Fruit fly (Drosophila melanogaster) whole organism, adult: ENCODE results near the gene jim.
A peak's percentile ranks its signal among the peaks of the same experiment; 100 is the strongest.

Experiments used
- CG11617 ChIP-seq: fragments of 200-800 bp; sonication (Bioruptor generic); optimal IDR thresholded peaks from 2 replicates; lab custom pipeline; 2017; ENCODE audit warnings: mild to moderate bottlenecking, missing biosample characterization, missing genetic modification reagents, missing genetic modification characterization
- CG12768 ChIP-seq: fragments of 200-800 bp; sonication (Bioruptor generic); optimal IDR thresholded peaks from 2 replicates; lab custom pipeline; 2017; ENCODE audit warnings: missing biosample characterization, missing genetic modification characterization, mild to moderate bottlenecking, moderate library complexity, missing genetic modification reagents
- CG14711 ChIP-seq: fragments of 200-800 bp; sonication (Bioruptor generic); optimal IDR thresholded peaks from 2 replicates; lab custom pipeline; 2018; ENCODE audit warnings: missing biosample characterization, mild to moderate bottlenecking, missing genetic modification characterization, moderate library complexity
- CG1620 ChIP-seq: fragments of 200-800 bp; sonication (Bioruptor generic); optimal IDR thresholded peaks from 2 replicates; lab custom pipeline; 2016; ENCODE audit warnings: missing biosample characterization, missing genetic modification characterization
- CG33017 ChIP-seq: fragments of 200-800 bp; sonication (Bioruptor generic); optimal IDR thresholded peaks from 2 replicates; lab custom pipeline; 2018; ENCODE audit warnings: missing biosample characterization, mild to moderate bottlenecking, missing genetic modification characterization, moderate library complexity
- CG5204 ChIP-seq: fragments of 200-800 bp; sonication (Bioruptor generic); optimal IDR thresholded peaks from 2 replicates; lab custom pipeline; 2016; ENCODE audit warnings: missing biosample characterization, missing genetic modification characterization
- CG7045 ChIP-seq: fragments of 200-800 bp; sonication (Bioruptor generic); optimal IDR thresholded peaks from 2 replicates; lab custom pipeline; 2017; ENCODE audit warnings: missing biosample characterization, mild to moderate bottlenecking, missing genetic modification characterization
- CG7101 ChIP-seq: fragments of 200-800 bp; sonication (Bioruptor generic); optimal IDR thresholded peaks from 2 replicates; lab custom pipeline; 2018; ENCODE audit warnings: missing biosample characterization, mild to moderate bottlenecking, missing genetic modification characterization, moderate library complexity
- Clk ChIP-seq: fragments of 200-800 bp; sonication (Bioruptor generic); optimal IDR thresholded peaks from 2 replicates; lab custom pipeline; 2017; ENCODE audit warnings: missing biosample characterization, missing genetic modification characterization
- Crg-1 ChIP-seq: fragments of 200-800 bp; sonication (Bioruptor generic); optimal IDR thresholded peaks from 2 replicates; lab custom pipeline; 2016; ENCODE audit warnings: missing biosample characterization, missing genetic modification characterization
- Hr96 ChIP-seq: fragments of 200-800 bp; sonication (Bioruptor generic); optimal IDR thresholded peaks from 2 replicates; lab custom pipeline; 2016; ENCODE audit warnings: missing biosample characterization, missing genetic modification characterization
- Mnt ChIP-seq: fragments of 200-800 bp; sonication (Bioruptor generic); optimal IDR thresholded peaks from 2 replicates; lab custom pipeline; 2016; ENCODE audit warnings: missing biosample characterization, mild to moderate bottlenecking, missing genetic modification characterization
- bab1 ChIP-seq: fragments of 200-800 bp; sonication (Bioruptor generic); optimal IDR thresholded peaks from 3 replicates; lab custom pipeline; 2019; ENCODE audit warnings: missing biosample characterization, mild to moderate bottlenecking, missing genetic modification characterization, moderate library complexity
- cic ChIP-seq: fragments of 200-800 bp; sonication (Bioruptor generic); optimal IDR thresholded peaks from 2 replicates; lab custom pipeline; 2017; ENCODE audit warnings: missing biosample characterization, mild to moderate bottlenecking, missing genetic modification characterization, moderate library complexity
- cnc ChIP-seq, 2 experiments: fragments of >200 bp; optimal IDR thresholded peaks; 2 replicates each; lab custom pipeline; 2017
- kay ChIP-seq: fragments of 200-800 bp; sonication (Bioruptor generic); peaks from one replicate; lab custom pipeline; 2016; ENCODE audit warnings: missing biosample characterization, missing genetic modification characterization, borderline replicate concordance
- ovo ChIP-seq: fragments of 200-800 bp; sonication (Bioruptor generic); optimal IDR thresholded peaks from 2 replicates; lab custom pipeline; 2016; ENCODE audit warnings: missing biosample characterization, missing genetic modification characterization
- pad ChIP-seq: fragments of 200-800 bp; sonication (Bioruptor generic); optimal IDR thresholded peaks from 3 replicates; lab custom pipeline; 2017; ENCODE audit warnings: missing biosample characterization, missing genetic modification characterization, mild to moderate bottlenecking, moderate library complexity, missing genetic modification reagents
- tj ChIP-seq: fragments of 200-800 bp; sonication (Bioruptor generic); optimal IDR thresholded peaks from 3 replicates; lab custom pipeline; 2017; ENCODE audit warnings: missing biosample characterization, mild to moderate bottlenecking, missing genetic modification characterization, moderate library complexity
- toe ChIP-seq: fragments of 200-800 bp; sonication (Bioruptor generic); optimal IDR thresholded peaks from 2 replicates; lab custom pipeline; 2016; ENCODE audit warnings: missing biosample characterization, missing genetic modification characterization

The jim gene

dm6 chr3L:22877934-22878333, 42.9 kb upstream of the jim start:
- TF ChIP-seq ovo (GFP tag; lab: Kevin White, UChicago) (peak; percentile 26), CG12768 (GFP tag; lab: Kevin White, UChicago) (peak; percentile 3), kay (GFP tag; lab: Kevin White, UChicago) (no peak), tj (GFP tag; lab: Kevin White, UChicago) (peak; percentile 39), CG1620 (GFP tag; lab: Kevin White, UChicago) (no peak), Mnt (peak; percentile 1), Crg-1 (GFP tag; lab: Kevin White, UChicago) (no peak), CG7045 (GFP tag; lab: Kevin White, UChicago) (no peak), CG7101 (peak; percentile 38), Hr96 (GFP tag; lab: Kevin White, UChicago) (no peak), CG5204 (no peak), Clk (GFP tag; lab: Kevin White, UChicago) (no peak)

- TF ChIP-seq ovo (GFP tag; lab: Kevin White, UChicago): no peak
- peak; percentile 65 for TF ChIP-seq tj (GFP tag; lab: Kevin White, UChicago)
- TF ChIP-seq CG7101: peak; percentile 38
- peak; percentile 62 for TF ChIP-seq bab1 (GFP tag; lab: Kevin White, UChicago)
- TF ChIP-seq Mnt: peak; percentile 35
- TF ChIP-seq CG5204: no peak
- TF ChIP-seq kay (GFP tag; lab: Kevin White, UChicago): no peak
- peak; percentile 8 for TF ChIP-seq CG11617 (GFP tag; lab: Kevin White, UChicago)
- TF ChIP-seq cnc (optimal IDR thresholded peaks at IDR 0.05; lab: Kevin White, UChicago): peak; percentile 79 to 89
- TF ChIP-seq CG1620 (GFP tag; lab: Kevin White, UChicago): no peak
- no peak for TF ChIP-seq Crg-1 (GFP tag; lab: Kevin White, UChicago)
- TF ChIP-seq CG33017 (tag; lab: Kevin White, UChicago): no peak
- peak; percentile 96 for TF ChIP-seq CG14711
- TF ChIP-seq Hr96 (GFP tag; lab: Kevin White, UChicago): no peak
- TF ChIP-seq toe (GFP tag; lab: Kevin White, UChicago): no peak
- no peak for TF ChIP-seq CG7045 (GFP tag; lab: Kevin White, UChicago)
- TF ChIP-seq cic (GFP tag; lab: Kevin White, UChicago): no peak
- TF ChIP-seq pad (GFP tag; lab: Kevin White, UChicago): peak; percentile 81
- no peak for TF ChIP-seq Clk (GFP tag; lab: Kevin White, UChicago)
- TF ChIP-seq CG12768 (GFP tag; lab: Kevin White, UChicago): peak; percentile 27
Measured at dm6 chr3L:22871845-22872361, 36.9 kb upstream of the jim start, which contains the start of the genes CG11109 and Arf1. TSS of gene CG11109 (plus strand) at chr3L:22872200. TSS of gene Arf1 (minus strand) at chr3L:22872231.

- TF ChIP-seq CG33017 (tag; lab: Kevin White, UChicago) (no peak), tj (GFP tag; lab: Kevin White, UChicago) (peak; percentile 10), CG7101 (no peak), CG11617 (GFP tag; lab: Kevin White, UChicago) (peak; percentile 13), Hr96 (GFP tag; lab: Kevin White, UChicago) (no peak), toe (GFP tag; lab: Kevin White, UChicago) (no peak), CG7045 (GFP tag; lab: Kevin White, UChicago) (peak; percentile 35), CG12768 (GFP tag; lab: Kevin White, UChicago) (peak; percentile 61), CG5204 (no peak), ovo (GFP tag; lab: Kevin White, UChicago) (no peak), CG14711 (peak; percentile 94)
Measured at dm6 chr3L:22871030-22871844, 36.2 kb upstream of the jim start.

- TF ChIP-seq cnc (optimal IDR thresholded peaks at IDR 0.05; lab: Kevin White, UChicago) (no peak), kay (GFP tag; lab: Kevin White, UChicago) (no peak), pad (GFP tag; lab: Kevin White, UChicago) (no peak), Mnt (peak; percentile 39), toe (GFP tag; lab: Kevin White, UChicago) (no peak), Hr96 (GFP tag; lab: Kevin White, UChicago) (no peak)
Measured at dm6 chr3L:22870378-22870777, 35.4 kb upstream of the jim start.

- TF ChIP-seq Hr96 (GFP tag; lab: Kevin White, UChicago) (no peak), CG5204 (no peak), tj (GFP tag; lab: Kevin White, UChicago) (peak; percentile 7), cic (GFP tag; lab: Kevin White, UChicago) (peak; percentile 56), CG12768 (GFP tag; lab: Kevin White, UChicago) (peak; percentile 75), pad (GFP tag; lab: Kevin White, UChicago) (peak; percentile 69), toe (GFP tag; lab: Kevin White, UChicago) (no peak), CG33017 (tag; lab: Kevin White, UChicago) (peak; percentile 57), ovo (GFP tag; lab: Kevin White, UChicago) (no peak), CG7045 (GFP tag; lab: Kevin White, UChicago) (peak; percentile 56), CG11617 (GFP tag; lab: Kevin White, UChicago) (peak; percentile 43), kay (GFP tag; lab: Kevin White, UChicago) (no peak), Clk (GFP tag; lab: Kevin White, UChicago) (peak; percentile 17), Crg-1 (GFP tag; lab: Kevin White, UChicago) (peak; percentile 86), bab1 (GFP tag; lab: Kevin White, UChicago) (peak; percentile 70), CG14711 (peak; percentile 67), Mnt (peak; percentile 79), CG7101 (peak; percentile 74), CG1620 (GFP tag; lab: Kevin White, UChicago) (peak; percentile 80), cnc (optimal IDR thresholded peaks at IDR 0.05; lab: Kevin White, UChicago) (no peak)
Measured at dm6 chr3L:22868070-22868469, 33.1 kb upstream of the jim start, which contains the start of gene EMC4. TSS of gene EMC4 (minus strand) at chr3L:22868243.
